Fruit fly (Drosophila melanogaster) whole organism, wandering third instar larva: ENCODE measurements around the gene Or10a.

Experiments used
- Abd-B ChIP-seq: fragments of >200 bp; optimal IDR thresholded peaks from 2 replicates; lab custom pipeline; 2017; ENCODE audit warnings: missing biosample characterization, missing genetic modification characterization
- CG32264 ChIP-seq: fragments of 200-800 bp; sonication (Bioruptor generic); optimal IDR thresholded peaks from 2 replicates; lab custom pipeline; 2016; ENCODE audit warnings: missing biosample characterization, missing genetic modification characterization
- CG9705 ChIP-seq: fragments of 200-800 bp; sonication (Bioruptor generic); optimal IDR thresholded peaks from 2 replicates; lab custom pipeline; 2018; ENCODE audit warnings: missing biosample characterization, mild to moderate bottlenecking, missing genetic modification characterization
- CrebA ChIP-seq: fragments of 200-800 bp; sonication (Bioruptor generic); optimal IDR thresholded peaks from 2 replicates; lab custom pipeline; 2016; ENCODE audit warnings: missing biosample characterization, mild to moderate bottlenecking, missing genetic modification characterization, borderline replicate concordance
- Dfd ChIP-seq: fragments of >200 bp; optimal IDR thresholded peaks from 2 replicates; lab custom pipeline; 2017; ENCODE audit warnings: missing biosample characterization, missing genetic modification characterization
- Dif ChIP-seq: fragments of 200-275, 200-300 bp; sonication (Bioruptor generic); optimal IDR thresholded peaks from 2 replicates; lab custom pipeline; 2018; ENCODE audit warnings: missing biosample characterization, missing genetic modification characterization; ENCODE audit not compliant: partially characterized antibody
- GATAd ChIP-seq: sonication (Bioruptor generic); optimal IDR thresholded peaks from 2 replicates; lab custom pipeline; 2016; ENCODE audit warnings: missing biosample characterization, missing genetic modification characterization
- HLH106 ChIP-seq: fragments of 200-800 bp; optimal IDR thresholded peaks from 3 replicates; lab custom pipeline; 2019; ENCODE audit warnings: missing biosample characterization, mild to moderate bottlenecking, missing genetic modification characterization, moderate library complexity
- Hr78 ChIP-seq: fragments of >200 bp; optimal IDR thresholded peaks from 2 replicates; lab custom pipeline; 2017; ENCODE audit warnings: missing biosample characterization, missing genetic modification characterization
- Jra ChIP-seq: sonication (Bioruptor generic); optimal IDR thresholded peaks from 2 replicates; lab custom pipeline; 2016; ENCODE audit warnings: missing biosample characterization, missing genetic modification characterization
- Mio ChIP-seq: sonication (Bioruptor generic); optimal IDR thresholded peaks from 2 replicates; lab custom pipeline; 2016; ENCODE audit warnings: missing biosample characterization, missing genetic modification characterization
- Myc ChIP-seq: fragments of >200 bp; optimal IDR thresholded peaks from 2 replicates; lab custom pipeline; 2017
- OdsH ChIP-seq: fragments of 200-800 bp; sonication (Bioruptor generic); optimal IDR thresholded peaks from 2 replicates; lab custom pipeline; 2016; ENCODE audit warnings: missing biosample characterization, mild to moderate bottlenecking, missing genetic modification characterization
- Rel ChIP-seq, 2 experiments: fragments of 200-800 bp; sonication (Bioruptor generic) in 1 of 2; optimal IDR thresholded peaks; 2 replicates in 1 of 2; 3 replicates in 1 of 2; lab custom pipeline; 2016 to 2019; ENCODE audit warnings: mild to moderate bottlenecking in 2 of 2, missing biosample characterization in 2 of 2, missing genetic modification characterization in 2 of 2, moderate library complexity in 1 of 2
- Sp1 ChIP-seq: fragments of 200-800 bp; sonication (Bioruptor generic); optimal IDR thresholded peaks from 3 replicates; lab custom pipeline; 2019; ENCODE audit warnings: missing biosample characterization, mild to moderate bottlenecking, missing genetic modification characterization, moderate library complexity
- Vsx2 ChIP-seq: fragments of 200-300, 225-300 bp; sonication (Bioruptor generic); optimal IDR thresholded peaks from 2 replicates; lab custom pipeline; 2018; ENCODE audit warnings: missing biosample characterization, missing genetic modification characterization; ENCODE audit not compliant: partially characterized antibody
- br ChIP-seq: fragments of 200-800 bp; sonication (Bioruptor generic); optimal IDR thresholded peaks from 2 replicates; lab custom pipeline; 2016; ENCODE audit warnings: missing biosample characterization, missing genetic modification characterization
- brk ChIP-seq: fragments of 200-800 bp; sonication (Bioruptor generic); optimal IDR thresholded peaks from 2 replicates; lab custom pipeline; 2016; ENCODE audit warnings: missing biosample characterization, mild to moderate bottlenecking, missing genetic modification characterization
- dl ChIP-seq, 2 experiments: fragments of 175-275, 200-275 bp in 1 of 2; fragments of 200-275 bp in 1 of 2; sonication (Bioruptor generic); optimal IDR thresholded peaks; lab custom pipeline; 2018; ENCODE audit warnings: mild to moderate bottlenecking in 2 of 2, missing biosample characterization in 2 of 2, missing genetic modification characterization in 2 of 2, moderate library complexity in 2 of 2; ENCODE audit not compliant: partially characterized antibody in 2 of 2, insufficient read depth in 1 of 2
- dmrt93B ChIP-seq: fragments of 200-800 bp; sonication (Bioruptor generic); optimal IDR thresholded peaks from 2 replicates; lab custom pipeline; 2018; ENCODE audit warnings: missing biosample characterization, mild to moderate bottlenecking, missing genetic modification characterization
- dsf ChIP-seq: sonication (Bioruptor generic); optimal IDR thresholded peaks from 2 replicates; lab custom pipeline; 2016; ENCODE audit warnings: missing biosample characterization, missing genetic modification characterization, borderline replicate concordance
- ey ChIP-seq: fragments of 200-800 bp; sonication (Bioruptor generic); optimal IDR thresholded peaks from 2 replicates; lab custom pipeline; 2016; ENCODE audit warnings: missing biosample characterization, missing genetic modification characterization
- foxo ChIP-seq, 2 experiments: fragments of 200-800 bp; sonication (Bioruptor generic); optimal IDR thresholded peaks; 2 replicates in 1 of 2; 3 replicates in 1 of 2; lab custom pipeline; 2016 to 2017; ENCODE audit warnings: missing biosample characterization in 2 of 2, missing genetic modification characterization in 2 of 2
- fru ChIP-seq: fragments of 200-800 bp; sonication (Bioruptor generic); optimal IDR thresholded peaks from 3 replicates; lab custom pipeline; 2016; ENCODE audit warnings: missing biosample characterization, mild to moderate bottlenecking, missing genetic modification characterization
- h ChIP-seq: fragments of 200-800 bp; sonication (Bioruptor generic); optimal IDR thresholded peaks from 3 replicates; lab custom pipeline; 2016; ENCODE audit warnings: missing biosample characterization, mild to moderate bottlenecking, missing genetic modification characterization
- jim ChIP-seq: fragments of 175-275, 200-325 bp; sonication (Bioruptor generic); optimal IDR thresholded peaks from 2 replicates; lab custom pipeline; 2016; ENCODE audit warnings: missing biosample characterization, mild to moderate bottlenecking, missing genetic modification characterization
- pan ChIP-seq: fragments of >200 bp; optimal IDR thresholded peaks from 2 replicates; lab custom pipeline; 2017
- psq ChIP-seq: fragments of 200-800 bp; sonication (Bioruptor generic); optimal IDR thresholded peaks from 3 replicates; lab custom pipeline; 2017; ENCODE audit warnings: missing biosample characterization, mild to moderate bottlenecking, missing genetic modification characterization, moderate library complexity
- sv ChIP-seq: fragments of 200-800 bp; sonication (Bioruptor generic); optimal IDR thresholded peaks from 3 replicates; lab custom pipeline; 2016; ENCODE audit warnings: missing biosample characterization, missing genetic modification characterization
- tai ChIP-seq: sonication (Bioruptor generic); optimal IDR thresholded peaks from 2 replicates; lab custom pipeline; 2016; ENCODE audit warnings: missing biosample characterization, missing genetic modification characterization
- usp ChIP-seq: fragments of >200 bp; optimal IDR thresholded peaks from 2 replicates; lab custom pipeline; 2017; ENCODE audit warnings: missing biosample characterization, missing genetic modification characterization
- woc ChIP-seq: sonication (Bioruptor generic); optimal IDR thresholded peaks from 2 replicates; lab custom pipeline; 2016; ENCODE audit warnings: missing biosample characterization, mild to moderate bottlenecking, missing genetic modification characterization

Or10a gene

dm6 chrX:11417322-11417721 lies at the start of gene Or10a, which contains the start of gene Gr10a:
TSS of gene Or10a (minus strand) at chrX:11417422.
TSS of gene Gr10a (minus strand) at chrX:11417422.
- TF ChIP-seq tai (GFP tag; lab: Kevin White, UChicago) (no peak), jim (GFP tag; lab: Kevin White, UChicago) (no peak)

- TF ChIP-seq sv (GFP tag; lab: Kevin White, UChicago) (no peak), dmrt93B (GFP tag; lab: Kevin White, UChicago) (no peak), CrebA (GFP tag; lab: Kevin White, UChicago) (no peak), HLH106 (tag; lab: Kevin White, UChicago) (no peak), tai (GFP tag; lab: Kevin White, UChicago) (no peak), GATAd (GFP tag; lab: Kevin White, UChicago) (no peak), CG9705 (GFP tag; lab: Kevin White, UChicago) (no peak), Dfd (GFP tag; lab: Kevin White, UChicago) (no peak), br (GFP tag; lab: Kevin White, UChicago) (no peak)
Measured at dm6 chrX:11466757-11467156, 49.5 kb upstream of the Or10a start.

dm6 chrX:11464047-11464446 lies 46.8 kb upstream of the Or10a start:
- TF ChIP-seq dl (GFP tag; optimal IDR thresholded peaks at IDR 0.05; lab: Kevin White, UChicago; ENCODE audit: insufficient read depth in 1 of 2, partially characterized antibody in 2 of 2) (no peak), foxo (GFP tag; optimal IDR thresholded peaks at IDR 0.05; lab: Kevin White, UChicago) (no peak)
- TF ChIP-seq, all 38 proteins: peak for 0

- no peak for TF ChIP-seq OdsH (GFP tag; lab: Kevin White, UChicago)
- TF ChIP-seq tai (GFP tag; lab: Kevin White, UChicago), result no peak
- no peak for TF ChIP-seq dsf (GFP tag; lab: Kevin White, UChicago)
- no peak for TF ChIP-seq Abd-B (GFP tag; lab: Kevin White, UChicago)
- TF ChIP-seq pan (lab: Kevin White, UChicago), result no peak
- TF ChIP-seq foxo (GFP tag; optimal IDR thresholded peaks at IDR 0.05; lab: Kevin White, UChicago), result no peak
- no peak for TF ChIP-seq Mio (GFP tag; lab: Kevin White, UChicago)
- TF ChIP-seq fru (GFP tag; lab: Kevin White, UChicago), result no peak
- TF ChIP-seq usp (GFP tag; lab: Kevin White, UChicago), result no peak
- TF ChIP-seq Dif, result no peak
- no peak for TF ChIP-seq Dfd (GFP tag; lab: Kevin White, UChicago)
- no peak for TF ChIP-seq psq (GFP tag; lab: Kevin White, UChicago)
- TF ChIP-seq CG32264 (GFP tag; lab: Kevin White, UChicago), result no peak
- no peak for TF ChIP-seq h (GFP tag; lab: Kevin White, UChicago)
- no peak for TF ChIP-seq Vsx2 (GFP tag; lab: Kevin White, UChicago)
- no peak for TF ChIP-seq CG9705 (GFP tag; lab: Kevin White, UChicago)
- no peak for TF ChIP-seq br (GFP tag; lab: Kevin White, UChicago)
- TF ChIP-seq GATAd (GFP tag; lab: Kevin White, UChicago), result no peak
- TF ChIP-seq woc (GFP tag; lab: Kevin White, UChicago), result no peak
- no peak for TF ChIP-seq Hr78 (GFP tag; lab: Kevin White, UChicago)
Measured at dm6 chrX:11458912-11459836, 42.0 kb upstream of the Or10a start, which contains the start of gene CG43155. TSS of gene CG43155 (plus strand) at chrX:11459786.

dm6 chrX:11457149-11457548 lies 39.9 kb upstream of the Or10a start:
- TF ChIP-seq GATAd (GFP tag; lab: Kevin White, UChicago), result no peak
- TF ChIP-seq ey (GFP tag; lab: Kevin White, UChicago), result no peak
- TF ChIP-seq dsf (GFP tag; lab: Kevin White, UChicago), result no peak
- TF ChIP-seq Sp1 (GFP tag; lab: Kevin White, UChicago), result no peak
- TF ChIP-seq brk (GFP tag; lab: Kevin White, UChicago), result no peak
- TF ChIP-seq Rel (GFP tag; optimal IDR thresholded peaks at IDR 0.05; lab: Kevin White, UChicago), result no peak
- TF ChIP-seq Rel (tag; optimal IDR thresholded peaks at IDR 0.05; lab: Kevin White, UChicago), result no peak
- no peak for TF ChIP-seq Dif
- no peak for TF ChIP-seq Jra (GFP tag; lab: Kevin White, UChicago)
- no peak for TF ChIP-seq CG9705 (GFP tag; lab: Kevin White, UChicago)
- no peak for TF ChIP-seq Myc (lab: Kevin White, UChicago)
- no peak for TF ChIP-seq usp (GFP tag; lab: Kevin White, UChicago)
- TF ChIP-seq tai (GFP tag; lab: Kevin White, UChicago), result no peak
